Fruit fly (Drosophila melanogaster): ENCODE results near the gene cpx.

DNA sequence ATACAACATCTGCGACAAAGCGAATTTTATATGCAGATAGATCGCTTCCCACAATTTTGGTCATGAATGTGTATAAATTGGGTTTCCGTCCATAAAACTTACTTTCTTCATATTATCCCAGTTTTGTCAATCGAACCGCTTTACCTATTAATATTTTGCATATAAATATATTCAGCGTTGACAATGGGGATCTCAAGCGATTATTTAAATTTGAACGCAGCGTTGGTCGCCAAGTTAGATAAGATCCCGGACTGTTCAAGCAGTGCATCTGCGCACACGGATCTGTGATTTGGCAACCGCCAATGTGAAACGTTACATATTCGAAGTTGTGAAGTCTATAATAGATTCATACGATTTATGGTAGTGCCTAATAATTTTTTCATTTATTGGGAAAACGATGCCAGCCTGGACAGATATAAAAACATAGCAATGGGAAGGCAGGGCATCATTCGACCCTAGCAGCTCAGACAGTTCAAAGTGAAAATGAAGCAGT is 33.4 kb upstream of the cpx start, which contains the start of gene TwdlF:
- TF ChIP-seq rgr (GFP tag; optimal IDR thresholded peaks at IDR 0.05), result no peak
- TF ChIP-seq h (GFP tag; optimal IDR thresholded peaks at IDR 0.05), result no peak
- TF ChIP-seq br (GFP tag; optimal IDR thresholded peaks at IDR 0.05), result no peak
- TF ChIP-seq HLH106 (tag; optimal IDR thresholded peaks at IDR 0.05), result no peak
- TF ChIP-seq Hnf4 (GFP tag; optimal IDR thresholded peaks at IDR 0.05), result no peak
- TF ChIP-seq usp (GFP tag; optimal IDR thresholded peaks at IDR 0.05), result no peak
- no peak for TF ChIP-seq psq (GFP tag; optimal IDR thresholded peaks at IDR 0.05)
- TF ChIP-seq dl (GFP tag; optimal IDR thresholded peaks at IDR 0.05; ENCODE audit: insufficient read depth in 1 of 2, partially characterized antibody in 2 of 2), result no peak
- no peak for TF ChIP-seq fru (GFP tag; optimal IDR thresholded peaks at IDR 0.05)
- no peak for TF ChIP-seq pan (optimal IDR thresholded peaks at IDR 0.05)
- TF ChIP-seq Dif (GFP tag; optimal IDR thresholded peaks at IDR 0.05; ENCODE audit: partially characterized antibody), result no peak

Data from whole organism, wandering third instar larva.